Fruit fly (Drosophila melanogaster): ENCODE results near the gene CG5708.
A peak's percentile ranks its signal among the peaks of the same experiment; 100 is the strongest.

Gene CG5708

dm6 chr2L:10198911-10199310 is 27.7 kb downstream of the CG5708 start, which contains the start of gene Sur (continued):
- TF ChIP-seq CG1024 (GFP tag; IDR thresholded peaks at IDR 0.05) (no peak), Hey (tag; optimal IDR thresholded peaks at IDR 0.05) (no peak), cwo (GFP tag; optimal IDR thresholded peaks at IDR 0.05) (peak; percentile 81), Max (GFP tag; optimal IDR thresholded peaks at IDR 0.05) (no peak), CG10979 (tag; optimal IDR thresholded peaks at IDR 0.05) (no peak), CG6683 (GFP tag; optimal IDR thresholded peaks at IDR 0.05) (no peak), CG13894 (tag; optimal IDR thresholded peaks at IDR 0.05) (no peak), Atf6 (GFP tag; IDR thresholded peaks at IDR 0.05) (0 out of 2 replicates have a peak, but pooled peaks have one; percentile 10), ro (GFP tag; IDR thresholded peaks at IDR 0.05) (no peak), CG31365 (tag; optimal IDR thresholded peaks at IDR 0.05) (no peak), CG6854 (GFP tag; optimal IDR thresholded peaks at IDR 0.05) (no peak), maf-S (GFP tag; optimal IDR thresholded peaks at IDR 0.05) (no peak), CG3847 (GFP tag; IDR thresholded peaks at IDR 0.05) (no peak), CG30403 (GFP tag; optimal IDR thresholded peaks at IDR 0.05) (no peak), Poxn (GFP tag; IDR thresholded peaks at IDR 0.05) (no peak), en (GFP tag; optimal IDR thresholded peaks at IDR 0.05) (no peak), repo (GFP tag; optimal IDR thresholded peaks at IDR 0.05) (no peak), B-H2 (GFP tag; optimal IDR thresholded peaks at IDR 0.05) (no peak), CG7271 (tag; optimal IDR thresholded peaks at IDR 0.05) (no peak), CG15601 (tag; optimal IDR thresholded peaks at IDR 0.05) (no peak), CG10431 (GFP tag; optimal IDR thresholded peaks at IDR 0.05) (no peak), CG16863 (GFP tag; optimal IDR thresholded peaks at IDR 0.05) (no peak), rib (GFP tag; IDR thresholded peaks at IDR 0.05) (no peak), Oaz (GFP tag; IDR thresholded peaks at IDR 0.05) (no peak), gro (GFP tag; optimal IDR thresholded peaks at IDR 0.05) (no peak), gem (tag; optimal IDR thresholded peaks at IDR 0.05) (no peak), amos (GFP tag; IDR thresholded peaks at IDR 0.05; ENCODE audit: partially characterized antibody) (peak; percentile 30; the same call in 1 of the 2 replicates), chn (GFP tag; optimal IDR thresholded peaks at IDR 0.05) (no peak), phol (tag; optimal IDR thresholded peaks at IDR 0.05) (no peak), CG34422 (GFP tag; IDR thresholded peaks at IDR 0.05) (peak; percentile 50; the same call in 1 of the 3 replicates), hkb (optimal IDR thresholded peaks at IDR 0.05) (no peak), hkb (GFP tag; IDR thresholded peaks at IDR 0.05) (no peak), CG12071 (GFP tag; optimal IDR thresholded peaks at IDR 0.05) (no peak), kah (GFP tag; optimal IDR thresholded peaks at IDR 0.05) (no peak), kni (GFP tag; optimal IDR thresholded peaks at IDR 0.05) (no peak), Usf (GFP tag; optimal IDR thresholded peaks at IDR 0.05) (no peak), Dip3 (GFP tag; optimal IDR thresholded peaks at IDR 0.05) (no peak), nmo (GFP tag; optimal IDR thresholded peaks at IDR 0.05) (no peak), ab (GFP tag; optimal IDR thresholded peaks at IDR 0.05) (no peak), CG10543 (GFP tag; optimal IDR thresholded peaks at IDR 0.05) (peak; percentile 58), CG11696 (GFP tag; IDR thresholded peaks at IDR 0.05) (no peak), Oli (tag; optimal IDR thresholded peaks at IDR 0.05) (no peak), zen (tag; optimal IDR thresholded peaks at IDR 0.05) (no peak), CG7963 (GFP tag; IDR thresholded peaks at IDR 0.05; ENCODE audit: partially characterized antibody) (no peak), CG8944 (GFP tag; optimal IDR thresholded peaks at IDR 0.05) (no peak), Vsx1 (GFP tag; optimal IDR thresholded peaks at IDR 0.05) (no peak), Chrac-16 (GFP tag; optimal IDR thresholded peaks at IDR 0.05) (no peak), CG15514 (GFP tag; optimal IDR thresholded peaks at IDR 0.05) (peak; percentile 6), Bgb (GFP tag; IDR thresholded peaks at IDR 0.05; ENCODE audit: partially characterized antibody) (peak; percentile 37; the same call in 1 of the 2 replicates), Rfx (GFP tag; IDR thresholded peaks at IDR 0.05) (0 out of 2 replicates have a peak, but pooled peaks have one; percentile 9), CG2199 (GFP tag; IDR thresholded peaks at IDR 0.05) (no peak)

Measured in whole organism, embryonic.